Fruit fly (Drosophila melanogaster) whole organism: ENCODE data around the gene Nhe1.

ENCODE experiments used
- CG8478 ChIP-seq: fragments of >200 bp; optimal IDR thresholded peaks from 2 replicates; lab custom pipeline; 2018; ENCODE audit warnings: inconsistent platforms
- Dll ChIP-seq: fragments of >200 bp; optimal IDR thresholded peaks from 2 replicates; lab custom pipeline; 2017
- EcR ChIP-seq, 2 experiments: fragments of >200 bp; optimal IDR thresholded peaks; 2 replicates each; lab custom pipeline; 2017; ENCODE audit warnings: missing biosample characterization in 2 of 2, missing genetic modification characterization in 2 of 2, missing genetic modification reagents in 2 of 2
- pan ChIP-seq: fragments of >200 bp; optimal IDR thresholded peaks from 2 replicates; lab custom pipeline; 2017
- psq ChIP-seq: fragments of >200 bp; optimal IDR thresholded peaks from 2 replicates; lab custom pipeline; 2017
- usp ChIP-seq: fragments of >200 bp; optimal IDR thresholded peaks from 2 replicates; lab custom pipeline; 2017; ENCODE audit warnings: missing biosample characterization, missing genetic modification characterization, mixed read lengths

Nhe1 gene

DNA sequence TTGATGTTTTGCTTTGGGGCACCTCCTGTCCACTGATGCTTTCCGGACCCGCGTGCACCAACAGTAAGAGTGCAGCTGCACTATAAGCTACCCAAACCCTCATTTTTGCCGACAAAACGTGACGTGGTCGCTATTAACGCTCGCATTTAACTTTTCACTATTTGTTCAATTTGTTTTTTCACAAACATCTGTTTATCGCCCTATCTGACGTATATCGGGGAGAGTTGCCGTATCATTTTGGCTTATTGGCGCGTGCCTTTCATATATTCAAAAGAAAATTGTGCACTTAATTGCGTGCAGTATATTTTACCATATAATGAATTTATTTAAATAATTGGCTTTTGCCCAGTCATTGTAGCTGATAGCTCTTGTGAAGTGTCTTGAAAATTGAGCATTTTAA is at the start of gene Nhe1, which contains the start of gene Sam-S:
TSS of gene Nhe1 (minus strand) at position 193 of the 400 bp plus-strand sequence.
TSS of gene Sam-S (plus strand) at position 364 of the 400 bp plus-strand sequence.
- TF ChIP-seq CG8478 (lab: Kevin White, UChicago) (no peak), pan (lab: Kevin White, UChicago) (no peak), usp (GFP tag; lab: Kevin White, UChicago) (no peak), EcR (GFP tag; optimal IDR thresholded peaks at IDR 0.05; lab: Kevin White, UChicago) (no peak), psq (no peak), Dll (lab: Kevin White, UChicago) (no peak)

dm6 chr2L:155994-156393 is 49.5 kb upstream of the Nhe1 start, which contains the start of gene CG3436:
Gene CG3436 (plus strand): TSS chr2L:156029.
- TF ChIP-seq EcR (GFP tag; optimal IDR thresholded peaks at IDR 0.05; lab: Kevin White, UChicago) (no peak), psq (no peak), usp (GFP tag; lab: Kevin White, UChicago) (no peak), Dll (lab: Kevin White, UChicago) (no peak), CG8478 (lab: Kevin White, UChicago) (no peak), pan (lab: Kevin White, UChicago) (no peak)

- TF ChIP-seq CG8478 (lab: Kevin White, UChicago) (no peak), psq (no peak), Dll (lab: Kevin White, UChicago) (no peak), pan (lab: Kevin White, UChicago) (no peak), EcR (GFP tag; optimal IDR thresholded peaks at IDR 0.05; lab: Kevin White, UChicago) (no peak), usp (GFP tag; lab: Kevin White, UChicago) (no peak)
These were observed 48.7 kb upstream of the Nhe1 start, which contains the start of gene Pus10 for dm6 chr2L:155215-155712. Gene Pus10 (minus strand): TSS chr2L:155305.

dm6 chr2L:153142-153541 is 46.6 kb upstream of the Nhe1 start, which contains the start of gene CG42399:
Gene CG42399 (minus strand): TSS chr2L:153300.
- no peak for TF ChIP-seq pan (lab: Kevin White, UChicago)
- TF ChIP-seq CG8478 (lab: Kevin White, UChicago) = no peak
- TF ChIP-seq EcR (GFP tag; optimal IDR thresholded peaks at IDR 0.05; lab: Kevin White, UChicago) = no peak
- TF ChIP-seq usp (GFP tag; lab: Kevin White, UChicago) = no peak
- no peak for TF ChIP-seq Dll (lab: Kevin White, UChicago)
- TF ChIP-seq psq = no peak

DNA sequence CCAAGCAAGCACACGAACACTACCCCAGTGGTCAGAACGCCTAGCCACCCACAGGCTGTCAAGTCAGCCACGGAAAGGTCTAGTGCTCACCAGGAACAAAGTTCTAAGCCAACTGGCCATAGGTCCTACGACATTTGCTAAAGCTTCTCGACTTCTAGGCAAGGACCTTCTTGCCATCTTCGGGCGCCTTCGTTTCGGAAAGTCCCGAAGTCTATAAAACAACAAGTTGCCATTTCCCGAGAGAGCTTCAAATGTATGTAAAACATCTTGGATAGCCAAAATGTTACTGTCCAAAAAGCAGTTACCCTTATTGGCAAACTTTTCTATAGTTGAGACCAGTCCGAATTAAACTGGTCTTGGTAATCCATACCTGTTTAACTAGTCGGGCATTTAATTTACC is 40.0 kb upstream of the Nhe1 start:
- TF ChIP-seq CG8478 (lab: Kevin White, UChicago) = no peak
- no peak for TF ChIP-seq Dll (lab: Kevin White, UChicago)
- TF ChIP-seq pan (lab: Kevin White, UChicago) = no peak
- TF ChIP-seq usp (GFP tag; lab: Kevin White, UChicago) = no peak
- TF ChIP-seq EcR (GFP tag; optimal IDR thresholded peaks at IDR 0.05; lab: Kevin White, UChicago) = no peak
- TF ChIP-seq psq = no peak

dm6 chr2L:143088-143487 is 36.6 kb upstream of the Nhe1 start, which contains the start of the genes CG31974 and CG11454:
Gene CG31974 (minus strand): TSS chr2L:143091.
Gene CG11454 (plus strand): TSS chr2L:143323.
- TF ChIP-seq EcR (GFP tag; optimal IDR thresholded peaks at IDR 0.05; lab: Kevin White, UChicago) (no peak), pan (lab: Kevin White, UChicago) (no peak), Dll (lab: Kevin White, UChicago) (no peak), usp (GFP tag; lab: Kevin White, UChicago) (no peak), psq (no peak), CG8478 (lab: Kevin White, UChicago) (no peak)

dm6 chr2L:140849-141248 is 34.3 kb upstream of the Nhe1 start, which contains the start of the genes CG31975 and ovm:
Gene CG31975 (minus strand): TSS chr2L:140992.
Gene ovm (minus strand): TSS chr2L:140992.
- no peak for TF ChIP-seq pan (lab: Kevin White, UChicago)
- no peak for TF ChIP-seq psq
- TF ChIP-seq CG8478 (lab: Kevin White, UChicago) = no peak
- no peak for TF ChIP-seq Dll (lab: Kevin White, UChicago)
- no peak for TF ChIP-seq EcR (GFP tag; optimal IDR thresholded peaks at IDR 0.05; lab: Kevin White, UChicago)

dm6 chr2L:139610-140009 is 33.1 kb upstream of the Nhe1 start:
- TF ChIP-seq psq = no peak
- no peak for TF ChIP-seq pan (lab: Kevin White, UChicago)
- TF ChIP-seq Dll (lab: Kevin White, UChicago) = no peak

DNA sequence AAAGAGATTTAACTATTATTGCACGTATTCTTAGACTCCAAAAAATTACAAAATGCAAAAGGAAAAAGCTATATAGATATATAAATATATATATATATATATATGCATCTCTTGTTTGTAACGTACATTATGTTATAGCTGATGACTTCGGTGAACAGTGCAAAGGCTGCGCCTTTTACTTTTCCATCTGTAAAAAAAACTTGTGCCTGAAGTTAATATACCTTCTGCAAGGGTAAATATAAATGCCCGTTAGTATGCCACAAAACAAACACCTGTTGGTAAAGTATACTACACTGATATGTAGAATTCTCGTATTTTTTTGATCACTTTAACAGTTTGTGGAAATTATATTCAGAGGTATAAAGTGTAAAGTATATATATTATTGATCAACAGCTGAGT is 31.5 kb upstream of the Nhe1 start:
- no peak for TF ChIP-seq CG8478 (lab: Kevin White, UChicago)
- TF ChIP-seq psq = no peak
- no peak for TF ChIP-seq Dll (lab: Kevin White, UChicago)
- TF ChIP-seq pan (lab: Kevin White, UChicago) = no peak
- no peak for TF ChIP-seq usp (GFP tag; lab: Kevin White, UChicago)
- TF ChIP-seq EcR (GFP tag; optimal IDR thresholded peaks at IDR 0.05; lab: Kevin White, UChicago) = no peak

DNA sequence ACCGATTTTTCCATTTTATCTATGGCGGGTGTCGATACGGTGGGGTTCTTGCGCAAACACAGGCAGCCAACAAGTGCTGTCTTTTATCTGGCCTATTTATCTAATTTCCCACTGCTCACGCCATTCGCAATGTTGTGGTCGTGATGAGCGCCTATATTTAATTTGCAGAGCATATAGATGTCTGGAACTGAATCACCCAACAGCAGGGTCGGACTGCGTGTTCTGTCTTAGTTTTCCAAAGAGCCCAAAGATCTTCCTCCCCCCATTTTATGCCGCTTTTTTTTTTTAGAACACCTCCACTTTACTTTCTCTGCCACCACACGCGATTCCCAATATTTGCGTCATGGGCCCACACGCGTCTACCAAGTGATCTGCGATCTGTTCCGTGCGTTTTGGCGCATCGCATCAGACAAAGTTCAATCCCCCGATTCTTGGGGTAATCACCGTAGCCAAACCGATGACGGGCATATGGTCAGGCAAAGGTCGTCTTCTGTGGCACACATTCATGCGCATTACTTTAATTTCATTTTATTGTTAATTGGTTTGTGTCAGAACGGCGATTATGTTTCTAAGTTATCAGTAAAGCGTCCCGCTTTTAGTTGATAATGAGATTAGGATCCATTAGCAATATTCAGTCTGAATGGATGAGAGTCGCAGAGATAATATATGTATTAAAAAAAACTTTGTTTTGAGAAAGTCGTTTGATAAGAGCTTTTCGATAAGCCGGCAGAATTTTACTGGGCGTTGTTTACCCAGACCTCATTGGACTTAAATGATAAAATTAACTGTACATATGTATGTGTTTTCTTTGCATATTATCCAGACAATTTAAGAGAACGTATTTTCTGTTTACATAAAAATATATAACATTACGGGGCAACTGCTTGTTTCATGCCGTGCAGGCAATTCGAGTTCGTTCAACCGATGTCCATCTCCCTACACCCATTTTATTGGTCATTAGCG is 30.5 kb upstream of the Nhe1 start:
- no peak for TF ChIP-seq usp (GFP tag; lab: Kevin White, UChicago)
- TF ChIP-seq CG8478 (lab: Kevin White, UChicago) = no peak
- TF ChIP-seq pan (lab: Kevin White, UChicago) = no peak
- TF ChIP-seq EcR (GFP tag; optimal IDR thresholded peaks at IDR 0.05; lab: Kevin White, UChicago) = peak in 1 of 2 experiments; percentile 16
- no peak for TF ChIP-seq psq
- TF ChIP-seq Dll (lab: Kevin White, UChicago) = no peak

DNA sequence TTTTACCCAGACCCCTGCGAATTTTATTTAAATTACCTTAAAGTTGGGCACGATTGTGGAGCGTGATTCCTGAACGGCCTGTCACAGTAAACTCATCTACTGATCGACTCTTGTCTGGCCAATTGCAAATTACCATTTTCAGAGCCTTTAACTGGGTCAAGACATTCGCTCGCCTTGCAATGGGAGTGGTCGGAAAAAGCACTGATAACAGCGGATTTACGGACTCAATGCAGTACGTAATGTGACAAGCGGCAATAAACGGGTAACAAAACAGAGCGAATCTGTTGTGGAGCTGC is 29.5 kb upstream of the Nhe1 start:
- TF ChIP-seq pan (lab: Kevin White, UChicago) = no peak
- no peak for TF ChIP-seq usp (GFP tag; lab: Kevin White, UChicago)
- TF ChIP-seq CG8478 (lab: Kevin White, UChicago) = no peak
- TF ChIP-seq psq = no peak
- TF ChIP-seq EcR (GFP tag; optimal IDR thresholded peaks at IDR 0.05; lab: Kevin White, UChicago) = no peak
- no peak for TF ChIP-seq Dll (lab: Kevin White, UChicago)
